Worm (Caenorhabditis elegans): ENCODE data around the gene ZK896.4.
A peak's percentile ranks its signal among the peaks of the same experiment; 100 is the strongest.

Gene ZK896.4

ce11 chrIV:12891080-12891479, 8.0 kb upstream of the ZK896.4 start:
- TF ChIP-seq nhr-28 (tag; optimal IDR thresholded peaks at IDR 0.05) (peak; percentile 64), dve-1 (tag; optimal IDR thresholded peaks at IDR 0.05; ENCODE audit: insufficient read depth) (peak; percentile 66), hlh-11 (tag; optimal IDR thresholded peaks at IDR 0.05) (peak; percentile 4), ceh-82 (tag; optimal IDR thresholded peaks at IDR 0.05) (no peak), lin-13 (GFP tag; optimal IDR thresholded peaks at IDR 0.05) (no peak), nhr-6 (tag; optimal IDR thresholded peaks at IDR 0.05) (no peak), pqm-1 (tag; optimal IDR thresholded peaks at IDR 0.05) (peak; percentile 62), dmd-6 (GFP tag; IDR thresholded peaks at IDR 0.05) (peak; percentile 82), php-3 (GFP tag; IDR thresholded peaks at IDR 0.05) (0 out of 2 replicates have a peak, but pooled peaks have one; percentile 47), daf-16 (GFP tag; optimal IDR thresholded peaks at IDR 0.05) (no peak), daf-16 (tag; optimal IDR thresholded peaks at IDR 0.05) (peak; percentile 47)

ce11 chrIV:12890445-12890844, 7.4 kb upstream of the ZK896.4 start, which contains the start of gene K08D8.6:
Gene K08D8.6 (minus strand): TSS chrIV:12890508.
- TF ChIP-seq F44E2.7 (GFP tag; IDR thresholded peaks at IDR 0.05): no peak
- TF ChIP-seq nhr-102 (tag; optimal IDR thresholded peaks at IDR 0.05): peak; percentile 14
- TF ChIP-seq php-3 (GFP tag; IDR thresholded peaks at IDR 0.05): peak; percentile 88
- TF ChIP-seq F37D6.2 (tag; optimal IDR thresholded peaks at IDR 0.05): no peak
- TF ChIP-seq lin-1 (GFP tag; IDR thresholded peaks at IDR 0.05): peak; percentile 70
- peak; percentile 88 for TF ChIP-seq pqm-1 (tag; optimal IDR thresholded peaks at IDR 0.05)
- no peak for TF ChIP-seq nhr-237 (tag; optimal IDR thresholded peaks at IDR 0.05)
- TF ChIP-seq dmd-6 (GFP tag; IDR thresholded peaks at IDR 0.05): peak; percentile 94
- no peak for TF ChIP-seq dpl-1 (GFP tag; optimal IDR thresholded peaks at IDR 0.05)
- TF ChIP-seq nhr-48 (tag; optimal IDR thresholded peaks at IDR 0.05): peak; percentile 73
- TF ChIP-seq lir-3 (tag; optimal IDR thresholded peaks at IDR 0.05): no peak
- TF ChIP-seq dve-1 (tag; optimal IDR thresholded peaks at IDR 0.05; ENCODE audit: insufficient read depth): peak; percentile 40
- TF ChIP-seq nhr-28 (tag; optimal IDR thresholded peaks at IDR 0.05): peak; percentile 67
- TF ChIP-seq Y75B8A.6 (GFP tag; IDR thresholded peaks at IDR 0.05): no peak
- peak; percentile 52 for TF ChIP-seq nhr-77 (tag; optimal IDR thresholded peaks at IDR 0.05)
- TF ChIP-seq hlh-11 (tag; optimal IDR thresholded peaks at IDR 0.05): peak; percentile 62
- peak; percentile 5 for TF ChIP-seq mes-2 (tag; optimal IDR thresholded peaks at IDR 0.05; ENCODE audit: poor library complexity, severe bottlenecking)
- TF ChIP-seq fos-1 (tag; optimal IDR thresholded peaks at IDR 0.05): no peak
- no peak for TF ChIP-seq daf-16 (GFP tag; optimal IDR thresholded peaks at IDR 0.05)
- TF ChIP-seq daf-16 (tag; optimal IDR thresholded peaks at IDR 0.05): peak; percentile 75
- TF ChIP-seq ceh-44 (GFP tag; IDR thresholded peaks at IDR 0.05): no peak
- TF ChIP-seq ceh-32 (tag; optimal IDR thresholded peaks at IDR 0.05; ENCODE audit: poor library complexity): no peak

ce11 chrIV:12886012-12886411, 2.9 kb upstream of the ZK896.4 start:
- TF ChIP-seq mep-1 (tag; optimal IDR thresholded peaks at IDR 0.05) (no peak), fkh-10 (GFP tag; optimal IDR thresholded peaks at IDR 0.05) (no peak), hlh-30 (tag; optimal IDR thresholded peaks at IDR 0.05; ENCODE audit: insufficient read depth) (no peak), lsy-2 (tag; optimal IDR thresholded peaks at IDR 0.05) (no peak), T20F7.1 (GFP tag; optimal IDR thresholded peaks at IDR 0.05) (no peak), egl-43 (GFP tag; IDR thresholded peaks at IDR 0.05) (no peak), lim-7 (GFP tag; IDR thresholded peaks at IDR 0.05) (no peak), ceh-62 (tag; optimal IDR thresholded peaks at IDR 0.05) (no peak), ceh-82 (tag; optimal IDR thresholded peaks at IDR 0.05) (no peak), daf-16 (GFP tag; optimal IDR thresholded peaks at IDR 0.05) (no peak), daf-16 (tag; optimal IDR thresholded peaks at IDR 0.05) (peak; percentile 28), ZK546.5 (tag; optimal IDR thresholded peaks at IDR 0.05) (no peak), nhr-237 (tag; optimal IDR thresholded peaks at IDR 0.05) (no peak), aha-1 (tag) (peak; percentile 83), pqm-1 (tag; optimal IDR thresholded peaks at IDR 0.05) (peak; percentile 13), madf-5 (GFP tag; IDR thresholded peaks at IDR 0.05) (no peak), nhr-76 (tag; optimal IDR thresholded peaks at IDR 0.05) (no peak), lin-29 (GFP tag; IDR thresholded peaks at IDR 0.05) (no peak), tra-1 (GFP tag; IDR thresholded peaks at IDR 0.05) (no peak), hmg-1.1 (GFP tag; IDR thresholded peaks at IDR 0.05) (no peak), nhr-28 (tag; optimal IDR thresholded peaks at IDR 0.05) (peak; percentile 3), unc-62 (GFP tag; optimal IDR thresholded peaks at IDR 0.05 in 1 of 2) (peak in 1 of 2 experiments; percentile 2), unc-62 (tag; optimal IDR thresholded peaks at IDR 0.05) (no peak)
